Fruit fly (Drosophila melanogaster): ENCODE results near the gene CG10375.

DNA sequence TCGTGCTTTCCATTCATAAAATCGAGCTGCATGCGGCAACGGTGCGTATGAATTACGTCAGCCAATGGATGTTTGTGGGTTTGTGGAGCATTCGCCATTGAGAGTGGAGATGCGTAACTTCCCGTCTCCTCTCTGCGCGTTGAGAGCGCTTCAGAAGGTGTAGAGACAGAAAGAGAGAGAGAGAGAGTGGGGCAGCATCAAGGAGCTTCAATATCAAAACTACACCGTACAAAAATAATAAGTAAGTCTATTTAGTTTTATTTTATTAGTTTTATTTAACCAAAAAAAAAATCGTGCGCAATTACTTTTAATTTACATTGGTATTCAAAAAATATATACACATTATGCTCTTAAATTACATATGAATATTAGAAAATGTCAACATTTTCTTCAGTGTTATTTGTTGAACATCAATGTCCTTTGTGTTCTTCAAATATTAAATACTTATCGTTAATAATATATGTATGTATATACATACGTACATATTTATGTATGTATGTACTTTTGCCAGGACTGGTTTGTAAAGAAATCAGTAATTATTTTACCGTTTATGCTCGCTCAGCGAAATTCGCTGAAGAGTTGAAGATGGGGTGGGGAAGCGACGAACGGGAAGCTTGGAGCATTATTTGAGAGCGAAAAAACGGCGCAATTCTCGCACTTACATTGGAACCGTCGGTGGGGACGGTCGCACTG is 44.7 kb upstream of the CG10375 start, which contains the start of gene CG10365:
- TF ChIP-seq CG12605 (GFP tag; IDR thresholded peaks at IDR 0.05) (peak; percentile 93), gl (tag; optimal IDR thresholded peaks at IDR 0.05) (peak; percentile 45), CG9948 (tag; optimal IDR thresholded peaks at IDR 0.05) (peak; percentile 96)
